Fruit fly (Drosophila melanogaster) whole organism, adult: ENCODE measurements around the gene Dus1.
A peak's percentile ranks its signal among the peaks of the same experiment; 100 is the strongest.

Experiments used
- CG11617 ChIP-seq: fragments of 200-800 bp; sonication (Bioruptor generic); optimal IDR thresholded peaks from 2 replicates; lab custom pipeline; 2017; ENCODE audit warnings: mild to moderate bottlenecking, missing biosample characterization, missing genetic modification reagents, missing genetic modification characterization
- CG12768 ChIP-seq: fragments of 200-800 bp; sonication (Bioruptor generic); optimal IDR thresholded peaks from 2 replicates; lab custom pipeline; 2017; ENCODE audit warnings: missing biosample characterization, missing genetic modification characterization, mild to moderate bottlenecking, moderate library complexity, missing genetic modification reagents
- CG14711 ChIP-seq: fragments of 200-800 bp; sonication (Bioruptor generic); optimal IDR thresholded peaks from 2 replicates; lab custom pipeline; 2018; ENCODE audit warnings: missing biosample characterization, mild to moderate bottlenecking, missing genetic modification characterization, moderate library complexity
- CG1620 ChIP-seq: fragments of 200-800 bp; sonication (Bioruptor generic); optimal IDR thresholded peaks from 2 replicates; lab custom pipeline; 2016; ENCODE audit warnings: missing biosample characterization, missing genetic modification characterization
- CG33017 ChIP-seq: fragments of 200-800 bp; sonication (Bioruptor generic); optimal IDR thresholded peaks from 2 replicates; lab custom pipeline; 2018; ENCODE audit warnings: missing biosample characterization, mild to moderate bottlenecking, missing genetic modification characterization, moderate library complexity
- CG7045 ChIP-seq: fragments of 200-800 bp; sonication (Bioruptor generic); optimal IDR thresholded peaks from 2 replicates; lab custom pipeline; 2017; ENCODE audit warnings: missing biosample characterization, mild to moderate bottlenecking, missing genetic modification characterization
- CG7101 ChIP-seq: fragments of 200-800 bp; sonication (Bioruptor generic); optimal IDR thresholded peaks from 2 replicates; lab custom pipeline; 2018; ENCODE audit warnings: missing biosample characterization, mild to moderate bottlenecking, missing genetic modification characterization, moderate library complexity
- Clk ChIP-seq: fragments of 200-800 bp; sonication (Bioruptor generic); optimal IDR thresholded peaks from 2 replicates; lab custom pipeline; 2017; ENCODE audit warnings: missing biosample characterization, missing genetic modification characterization
- Crg-1 ChIP-seq: fragments of 200-800 bp; sonication (Bioruptor generic); optimal IDR thresholded peaks from 2 replicates; lab custom pipeline; 2016; ENCODE audit warnings: missing biosample characterization, missing genetic modification characterization
- Hr96 ChIP-seq: fragments of 200-800 bp; sonication (Bioruptor generic); optimal IDR thresholded peaks from 2 replicates; lab custom pipeline; 2016; ENCODE audit warnings: missing biosample characterization, missing genetic modification characterization
- cic ChIP-seq: fragments of 200-800 bp; sonication (Bioruptor generic); optimal IDR thresholded peaks from 2 replicates; lab custom pipeline; 2017; ENCODE audit warnings: missing biosample characterization, mild to moderate bottlenecking, missing genetic modification characterization, moderate library complexity
- kay ChIP-seq: fragments of 200-800 bp; sonication (Bioruptor generic); peaks from one replicate; lab custom pipeline; 2016; ENCODE audit warnings: missing biosample characterization, missing genetic modification characterization, borderline replicate concordance
- ovo ChIP-seq: fragments of 200-800 bp; sonication (Bioruptor generic); optimal IDR thresholded peaks from 2 replicates; lab custom pipeline; 2016; ENCODE audit warnings: missing biosample characterization, missing genetic modification characterization
- toe ChIP-seq: fragments of 200-800 bp; sonication (Bioruptor generic); optimal IDR thresholded peaks from 2 replicates; lab custom pipeline; 2016; ENCODE audit warnings: missing biosample characterization, missing genetic modification characterization

- TF ChIP-seq ovo (GFP tag; lab: Kevin White, UChicago) (no peak), kay (GFP tag; lab: Kevin White, UChicago) (no peak), CG7045 (GFP tag; lab: Kevin White, UChicago) (peak; percentile 23), toe (GFP tag; lab: Kevin White, UChicago) (no peak), CG1620 (GFP tag; lab: Kevin White, UChicago) (no peak), CG12768 (GFP tag; lab: Kevin White, UChicago) (peak; percentile 51), CG11617 (GFP tag; lab: Kevin White, UChicago) (no peak), Crg-1 (GFP tag; lab: Kevin White, UChicago) (no peak), Hr96 (no peak), CG33017 (tag; lab: Kevin White, UChicago) (peak; percentile 62), CG7101 (tag; lab: Kevin White, UChicago) (peak; percentile 57), CG14711 (tag; lab: Kevin White, UChicago) (peak; percentile 90), cic (no peak), Clk (GFP tag; lab: Kevin White, UChicago) (no peak)
Observed at dm6 chr2L:285596-286023, 14.1 kb upstream of the Dus1 start.
